Worm (Caenorhabditis elegans): Measurements from ENCODE around the gene clec-171.

- no peak for TF ChIP-seq nhr-11 (tag; optimal IDR thresholded peaks at IDR 0.05)
- no peak for TF ChIP-seq ceh-9 (tag; optimal IDR thresholded peaks at IDR 0.05)
- TF ChIP-seq madf-2 (tag; optimal IDR thresholded peaks at IDR 0.05), result no peak
- TF ChIP-seq nfya-1 (tag; optimal IDR thresholded peaks at IDR 0.05), result no peak
- no peak for TF ChIP-seq ceh-48 (tag; optimal IDR thresholded peaks at IDR 0.05)
- no peak for TF ChIP-seq dve-1 (tag; optimal IDR thresholded peaks at IDR 0.05)
Observed at ce11 chrIV:1405780-1406179, 21.4 kb downstream of the clec-171 start.

Measured in whole organism, late embryonic.